Worm (Caenorhabditis elegans): ENCODE results near the gene ZC53.22.

DNA sequence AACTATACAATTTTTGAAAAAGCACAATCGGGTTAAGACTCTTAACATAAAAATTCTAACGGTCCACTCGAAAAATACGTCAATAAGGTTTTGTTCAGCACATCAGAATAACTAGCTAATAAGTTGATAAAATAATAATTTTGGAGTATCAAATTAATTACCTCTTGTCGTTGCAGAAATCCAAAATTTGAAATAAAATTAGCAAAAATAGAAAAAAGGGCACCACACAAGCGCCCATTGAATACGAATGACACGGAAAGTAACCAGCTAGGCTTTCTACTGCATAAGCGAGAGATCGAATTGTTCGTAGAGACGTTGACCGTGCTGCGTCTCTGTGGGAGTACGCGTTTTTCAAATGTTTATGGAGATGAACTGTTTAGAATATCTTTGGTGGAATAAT lies 36.9 kb upstream of the ZC53.22 start:
- TF ChIP-seq ceh-82 (tag; optimal IDR thresholded peaks at IDR 0.05) (no peak), unc-130 (GFP tag; optimal IDR thresholded peaks at IDR 0.05) (no peak), nhr-237 (tag; optimal IDR thresholded peaks at IDR 0.05) (no peak), ZK337.2 (GFP tag; IDR thresholded peaks at IDR 0.05) (no peak), F37D6.2 (tag; optimal IDR thresholded peaks at IDR 0.05) (no peak), nhr-10 (tag; optimal IDR thresholded peaks at IDR 0.05) (no peak), ctbp-1 (GFP tag; IDR thresholded peaks at IDR 0.05) (no peak), ama-1 (optimal IDR thresholded peaks at IDR 0.05) (no peak), daf-12 (tag; optimal IDR thresholded peaks at IDR 0.05) (no peak), nhr-76 (tag; optimal IDR thresholded peaks at IDR 0.05) (no peak), tag-97 (GFP tag; IDR thresholded peaks at IDR 0.05) (no peak), lsy-2 (tag; optimal IDR thresholded peaks at IDR 0.05) (no peak), dve-1 (tag; optimal IDR thresholded peaks at IDR 0.05; ENCODE audit: insufficient read depth) (no peak)

Data from whole organism, L4 larva.